Worm (Caenorhabditis elegans) whole organism, L2 larva: ENCODE results near the gene F20A1.6.

Experiments used
- C34F6.9 ChIP-seq: fragments of 150-350 bp; optimal IDR thresholded peaks from 2 replicates; lab custom pipeline; 2014; ENCODE audit warnings: missing biosample characterization, missing genetic modification characterization
- F13H6.1 ChIP-seq: sonication (generic microtip); optimal IDR thresholded peaks from 2 replicates; lab custom pipeline; 2016; ENCODE audit warnings: missing genetic modification characterization, missing compliant biosample characterization
- R02D3.7 ChIP-seq: fragments of 150-350 bp; optimal IDR thresholded peaks from 2 replicates; lab custom pipeline; 2014; ENCODE audit warnings: missing biosample characterization, missing genetic modification characterization
- Y55F3AM.14 ChIP-seq: fragments of 200-800 bp; sonication (Bioruptor generic); optimal IDR thresholded peaks from 2 replicates; lab custom pipeline; 2018; ENCODE audit warnings: mild to moderate bottlenecking, missing genetic modification characterization, missing compliant biosample characterization
- ZK546.5 ChIP-seq: sonication (generic microtip); optimal IDR thresholded peaks from 2 replicates; lab custom pipeline; 2017; ENCODE audit warnings: missing biosample characterization, missing genetic modification characterization
- alr-1 ChIP-seq: fragments of 150-350 bp; optimal IDR thresholded peaks from 2 replicates; lab custom pipeline; 2014; ENCODE audit warnings: missing biosample characterization, missing genetic modification characterization
- aly-2 ChIP-seq: fragments of 150-350 bp; optimal IDR thresholded peaks from 2 replicates; lab custom pipeline; 2014; ENCODE audit warnings: missing biosample characterization, missing genetic modification characterization
- ama-1 ChIP-seq: fragments of 150-350 bp; optimal IDR thresholded peaks from 2 replicates; lab custom pipeline; 2018; ENCODE audit warnings: inconsistent platforms
- blmp-1 ChIP-seq: sonication (generic microtip); optimal IDR thresholded peaks from 2 replicates; lab custom pipeline; 2017; ENCODE audit warnings: missing genetic modification characterization, mild to moderate bottlenecking, missing compliant biosample characterization, antibody characterized with exemption, moderate library complexity; ENCODE audit not compliant: insufficient read depth
- ceh-16 ChIP-seq: fragments of 150-350 bp; optimal IDR thresholded peaks from 2 replicates; lab custom pipeline; 2014; ENCODE audit warnings: missing biosample characterization, missing genetic modification characterization
- ceh-82 ChIP-seq: fragments of 150-350 bp; optimal IDR thresholded peaks from 2 replicates; lab custom pipeline; 2014; ENCODE audit warnings: missing biosample characterization, missing genetic modification characterization
- crh-2 ChIP-seq: sonication (generic microtip); optimal IDR thresholded peaks from 2 replicates; lab custom pipeline; 2017; ENCODE audit warnings: missing biosample characterization, missing genetic modification characterization
- dmd-4 ChIP-seq: sonication (generic microtip); optimal IDR thresholded peaks from 2 replicates; lab custom pipeline; 2017; ENCODE audit warnings: missing biosample characterization, missing genetic modification characterization
- egl-27 ChIP-seq: sonication (generic microtip); optimal IDR thresholded peaks from 3 replicates; lab custom pipeline; 2017; ENCODE audit warnings: missing biosample characterization, missing genetic modification reagents, missing genetic modification characterization
- elt-1 ChIP-seq: fragments of 150-350 bp; optimal IDR thresholded peaks from 2 replicates; lab custom pipeline; 2014; ENCODE audit warnings: missing biosample characterization, missing genetic modification characterization
- elt-3 ChIP-seq: sonication (generic microtip); optimal IDR thresholded peaks from 2 replicates; lab custom pipeline; 2017; ENCODE audit warnings: missing biosample characterization, missing genetic modification characterization
- fos-1 ChIP-seq: fragments of 150-350 bp; optimal IDR thresholded peaks from 2 replicates; lab custom pipeline; 2014; ENCODE audit warnings: missing biosample characterization, missing genetic modification characterization
- gmeb-1 ChIP-seq: fragments of 150-350 bp; optimal IDR thresholded peaks from 2 replicates; lab custom pipeline; 2014; ENCODE audit warnings: missing biosample characterization, missing genetic modification characterization
- lin-11 ChIP-seq: fragments of 150-350 bp; sonication (generic microtip); optimal IDR thresholded peaks from 2 replicates; lab custom pipeline; 2014; ENCODE audit warnings: missing biosample characterization, missing genetic modification characterization, inconsistent platforms, mixed read lengths
- lin-13 ChIP-seq: fragments of 150-350 bp; optimal IDR thresholded peaks from 2 replicates; lab custom pipeline; 2014; ENCODE audit warnings: missing biosample characterization, missing genetic modification reagents, missing genetic modification characterization
- lin-39 ChIP-seq: fragments of 150-350 bp; optimal IDR thresholded peaks from 2 replicates; lab custom pipeline; 2014; ENCODE audit warnings: missing biosample characterization, missing genetic modification reagents, missing genetic modification characterization
- lsy-2 ChIP-seq, 2 experiments: fragments of 150-350 bp in 1 of 2; sonication (generic microtip) in 1 of 2; optimal IDR thresholded peaks; 2 replicates each; lab custom pipeline; 2014 to 2017; ENCODE audit warnings: missing biosample characterization in 2 of 2, missing genetic modification characterization in 2 of 2
- mab-5 ChIP-seq: fragments of 150-350 bp; optimal IDR thresholded peaks from 2 replicates; lab custom pipeline; 2014; ENCODE audit warnings: missing biosample characterization, missing genetic modification characterization
- mbf-1 ChIP-seq: sonication (generic microtip); optimal IDR thresholded peaks from 2 replicates; lab custom pipeline; 2017; ENCODE audit warnings: missing biosample characterization, missing genetic modification characterization
- mdl-1 ChIP-seq, 2 experiments: fragments of 150-350 bp in 1 of 2; sonication (generic microtip) in 1 of 2; optimal IDR thresholded peaks; 2 replicates each; lab custom pipeline; 2017; ENCODE audit warnings: missing biosample characterization in 2 of 2, missing genetic modification characterization in 2 of 2
- nhr-10 ChIP-seq: sonication (generic microtip); optimal IDR thresholded peaks from 2 replicates; lab custom pipeline; 2017; ENCODE audit warnings: missing biosample characterization, missing genetic modification characterization
- nhr-11 ChIP-seq: fragments of 150-350 bp; optimal IDR thresholded peaks from 2 replicates; lab custom pipeline; 2014; ENCODE audit warnings: missing biosample characterization, missing genetic modification characterization
- nhr-12 ChIP-seq: fragments of 150-350 bp; optimal IDR thresholded peaks from 2 replicates; lab custom pipeline; 2014; ENCODE audit warnings: missing biosample characterization, missing genetic modification characterization
- nhr-129 ChIP-seq: fragments of 150-350 bp; optimal IDR thresholded peaks from 2 replicates; lab custom pipeline; 2014; ENCODE audit warnings: missing biosample characterization, missing genetic modification characterization
- nhr-21 ChIP-seq: fragments of 150-350 bp; optimal IDR thresholded peaks from 2 replicates; lab custom pipeline; 2014; ENCODE audit warnings: missing biosample characterization, missing genetic modification characterization
- nhr-23 ChIP-seq: fragments of 150-350 bp; optimal IDR thresholded peaks from 2 replicates; lab custom pipeline; 2014; ENCODE audit warnings: missing biosample characterization, missing genetic modification reagents, missing genetic modification characterization
- nhr-237 ChIP-seq: fragments of 150-350 bp; optimal IDR thresholded peaks from 2 replicates; lab custom pipeline; 2014; ENCODE audit warnings: missing biosample characterization, missing genetic modification characterization
- nhr-25 ChIP-seq: fragments of 150-350 bp; sonication (generic microtip); optimal IDR thresholded peaks from 3 replicates; lab custom pipeline; 2014; ENCODE audit warnings: missing biosample characterization, missing genetic modification characterization
- nhr-6 ChIP-seq: fragments of 150-350 bp; optimal IDR thresholded peaks from 2 replicates; lab custom pipeline; 2014; ENCODE audit warnings: missing biosample characterization, missing genetic modification characterization
- nhr-77 ChIP-seq: fragments of 150-350 bp; optimal IDR thresholded peaks from 2 replicates; lab custom pipeline; 2014; ENCODE audit warnings: missing biosample characterization, missing genetic modification characterization
- peb-1 ChIP-seq: fragments of 150-350 bp; optimal IDR thresholded peaks from 2 replicates; lab custom pipeline; 2014; ENCODE audit warnings: missing biosample characterization, missing genetic modification characterization
- sem-4 ChIP-seq: fragments of 150-350 bp; optimal IDR thresholded peaks from 2 replicates; lab custom pipeline; 2014; ENCODE audit warnings: missing biosample characterization, missing genetic modification reagents, missing genetic modification characterization
- skn-1 ChIP-seq: sonication (generic microtip); optimal IDR thresholded peaks from 2 replicates; lab custom pipeline; 2017; ENCODE audit warnings: missing biosample characterization, missing genetic modification characterization
- sma-3 ChIP-seq: sonication (generic microtip); optimal IDR thresholded peaks from 2 replicates; lab custom pipeline; 2016; ENCODE audit warnings: missing genetic modification reagents, missing genetic modification characterization, missing compliant biosample characterization
- sma-9 ChIP-seq, 2 experiments: fragments of 150-350 bp in 1 of 2; sonication (generic microtip) in 1 of 2; optimal IDR thresholded peaks; 2 replicates each; lab custom pipeline; 2014 to 2016; ENCODE audit warnings: missing genetic modification characterization in 2 of 2, mild to moderate bottlenecking in 1 of 2, missing biosample characterization in 1 of 2, missing compliant biosample characterization in 1 of 2, missing genetic modification reagents in 1 of 2, moderate library complexity in 1 of 2
- snpc-4 ChIP-seq: fragments of 150-350 bp; optimal IDR thresholded peaks from 2 replicates; lab custom pipeline; 2014; ENCODE audit warnings: missing biosample characterization, missing genetic modification characterization
- unc-39 ChIP-seq: fragments of 150-350 bp; optimal IDR thresholded peaks from 2 replicates; lab custom pipeline; 2014; ENCODE audit warnings: missing biosample characterization, missing genetic modification characterization
- unc-55 ChIP-seq: fragments of 150-350 bp; sonication (generic microtip); optimal IDR thresholded peaks from 3 replicates; lab custom pipeline; 2014; ENCODE audit warnings: missing biosample characterization, missing genetic modification reagents, missing genetic modification characterization
- unc-62 ChIP-seq: fragments of 150-350 bp; optimal IDR thresholded peaks from 2 replicates; lab custom pipeline; 2014; ENCODE audit warnings: missing biosample characterization, missing genetic modification reagents, missing genetic modification characterization
- zag-1 ChIP-seq: fragments of 150-350 bp; optimal IDR thresholded peaks from 2 replicates; lab custom pipeline; 2014; ENCODE audit warnings: missing biosample characterization, missing genetic modification characterization
- ztf-1 ChIP-seq: fragments of 200-800 bp; sonication (Bioruptor generic); conservative IDR thresholded peaks from 2 replicates; pipeline ENCODE4 v1.3.6; 2022; ENCODE audit warnings: missing genetic modification characterization, missing compliant biosample characterization
- ztf-11 ChIP-seq: sonication (generic microtip); optimal IDR thresholded peaks from 2 replicates; lab custom pipeline; 2017; ENCODE audit warnings: missing biosample characterization, missing genetic modification characterization
- ztf-4 ChIP-seq: fragments of 150-350 bp; optimal IDR thresholded peaks from 2 replicates; lab custom pipeline; 2014; ENCODE audit warnings: missing biosample characterization, missing genetic modification characterization

The F20A1.6 gene

ce11 chrV:7060396-7060795 lies 33.4 kb upstream of the F20A1.6 start, which contains the start of the genes Y57E12AL.6 and Y57E12AL.1:
TSS of gene Y57E12AL.6 (minus strand) at chrV:7060470.
TSS of gene Y57E12AL.1 (plus strand) at chrV:7060530.
- TF ChIP-seq nhr-10 (tag; lab: Kevin White, UChicago) (no peak), aly-2 (no peak), sem-4 (tag; lab: Kevin White, UChicago) (peak; percentile 79), Y55F3AM.14 (GFP tag; lab: Kevin White, UChicago) (no peak), mab-5 (tag; lab: Kevin White, UChicago) (peak; percentile 37), fos-1 (peak; percentile 51), ZK546.5 (tag; lab: Kevin White, UChicago) (no peak), nhr-23 (tag; lab: Kevin White, UChicago) (no peak), blmp-1 (peak; percentile 36), dmd-4 (tag; lab: Kevin White, UChicago) (no peak), ama-1 (lab: Kevin White, UChicago) (no peak), R02D3.7 (tag; lab: Kevin White, UChicago) (peak; percentile 7), elt-3 (no peak), lin-11 (peak; percentile 51), peb-1 (tag; lab: Kevin White, UChicago) (no peak), lsy-2 (tag; optimal IDR thresholded peaks at IDR 0.05; lab: Kevin White, UChicago) (peak; percentile 67 to 89), sma-3 (GFP tag; lab: Kevin White, UChicago) (peak; percentile 80), mdl-1 (tag; optimal IDR thresholded peaks at IDR 0.05; lab: Kevin White, UChicago) (peak in 1 of 2 experiments; percentile 31), nhr-21 (tag; lab: Kevin White, UChicago) (peak; percentile 73), alr-1 (tag; lab: Kevin White, UChicago) (no peak), C34F6.9 (tag; lab: Kevin White, UChicago) (peak; percentile 93), nhr-129 (tag; lab: Kevin White, UChicago) (peak; percentile 91), lin-13 (peak; percentile 73), unc-39 (tag; lab: Kevin White, UChicago) (no peak), gmeb-1 (tag; lab: Kevin White, UChicago) (peak; percentile 86), unc-55 (GFP tag; lab: Kevin White, UChicago) (peak; percentile 79), ceh-82 (tag; lab: Kevin White, UChicago) (no peak), nhr-6 (tag; lab: Kevin White, UChicago) (peak; percentile 75), zag-1 (tag; lab: Kevin White, UChicago) (peak; percentile 17), ztf-11 (no peak), skn-1 (peak; percentile 67), nhr-12 (tag; lab: Kevin White, UChicago) (no peak), snpc-4 (tag; lab: Kevin White, UChicago) (peak; percentile 60), lin-39 (no peak), nhr-237 (tag; lab: Kevin White, UChicago) (peak; percentile 28), unc-62 (no peak), ztf-4 (tag; lab: Kevin White, UChicago) (peak; percentile 77), nhr-25 (tag; lab: Kevin White, UChicago) (peak; percentile 91), ztf-1 (GFP tag; lab: Robert Waterston, UW) (no peak), crh-2 (tag; lab: Kevin White, UChicago) (peak; percentile 92), nhr-11 (tag; lab: Kevin White, UChicago) (no peak), mbf-1 (tag; lab: Kevin White, UChicago) (no peak), egl-27 (tag; lab: Kevin White, UChicago) (peak; percentile 49), sma-9 (GFP tag; optimal IDR thresholded peaks at IDR 0.05; lab: Kevin White, UChicago) (peak; percentile 88), sma-9 (tag; optimal IDR thresholded peaks at IDR 0.05; lab: Kevin White, UChicago) (no peak), F13H6.1 (tag; lab: Kevin White, UChicago) (peak; percentile 83), ceh-16 (tag; lab: Kevin White, UChicago) (no peak), nhr-77 (tag; lab: Kevin White, UChicago) (no peak), elt-1 (no peak)
